In genomic region chr2L:8229134-8229533, dm6 we compare ENCODE assay signal across 2 fruit fly cellular contexts.
TF ChIP-seq lines count a peak whose summit lies in the region.

No protein-coding gene starts in this region.

TF ChIP-seq in whole organism, embryonic, 481 proteins besides CTCF, POLR2A, EP300 and RAD21 (continued from another document):
- 0 out of 2 replicates have a peak, but pooled peaks have one; percentile 23 for TF ChIP-seq Awh (GFP tag; IDR thresholded peaks at IDR 0.05; lab: Robert Waterston, UW)
- 0 out of 3 replicates have a peak, but pooled peaks have one; percentile 25 for TF ChIP-seq ci (GFP tag; IDR thresholded peaks at IDR 0.05; lab: Robert Waterston, UW)
- TF ChIP-seq MTF-1 (GFP tag; optimal IDR thresholded peaks at IDR 0.05; lab: Kevin White, UChicago; ENCODE audit: borderline replicate concordance) = no peak
- no peak for TF ChIP-seq CG10321 (GFP tag; IDR thresholded peaks at IDR 0.05; lab: Robert Waterston, UW)
- TF ChIP-seq zfh1 (GFP tag; IDR thresholded peaks at IDR 0.05; lab: Robert Waterston, UW) = peak; percentile 51; the same call in 2 of the 3 replicates
- TF ChIP-seq gsb (GFP tag; IDR thresholded peaks at IDR 0.05; lab: Robert Waterston, UW) = no peak
- TF ChIP-seq Med (GFP tag; lab: Kevin White, UChicago) = peak; percentile 69
- TF ChIP-seq CG4360 (GFP tag; IDR thresholded peaks at IDR 0.05; lab: Robert Waterston, UW) = no peak
- 0 out of 2 replicates have a peak, but pooled peaks have one; percentile 16 for TF ChIP-seq al (GFP tag; IDR thresholded peaks at IDR 0.05; lab: Robert Waterston, UW)
- TF ChIP-seq CG34422 (GFP tag; IDR thresholded peaks at IDR 0.05; lab: Robert Waterston, UW) = 0 out of 3 replicates have a peak, but pooled peaks have one; percentile 15
- no peak for TF ChIP-seq CG12942 (GFP tag; optimal IDR thresholded peaks at IDR 0.05; lab: Kevin White, UChicago)
- peak; percentile 46 for TF ChIP-seq slbo (GFP tag; IDR thresholded peaks at IDR 0.05; lab: Robert Waterston, UW)
- TF ChIP-seq bsh (GFP tag; optimal IDR thresholded peaks at IDR 0.05; lab: Kevin White, UChicago) = peak in 1 of 2 experiments; percentile 37
- TF ChIP-seq CG31388 (GFP tag; optimal IDR thresholded peaks at IDR 0.05; lab: Kevin White, UChicago) = no peak
- TF ChIP-seq CG17568 (GFP tag; optimal IDR thresholded peaks at IDR 0.05; lab: Kevin White, UChicago) = no peak
- TF ChIP-seq CG8388 (GFP tag; optimal IDR thresholded peaks at IDR 0.05; lab: Kevin White, UChicago) = no peak

TF ChIP-seq in whole organism, prepupa, 60 proteins besides CTCF, POLR2A, EP300 and RAD21 (continued from another document):
- no peak for TF ChIP-seq Sox102F (GFP tag; optimal IDR thresholded peaks at IDR 0.05; lab: Kevin White, UChicago)
- TF ChIP-seq CG9139 (GFP tag; optimal IDR thresholded peaks at IDR 0.05; lab: Kevin White, UChicago) = no peak
- TF ChIP-seq CG11902 (GFP tag; optimal IDR thresholded peaks at IDR 0.05; lab: Kevin White, UChicago) = no peak
- no peak for TF ChIP-seq svp (GFP tag; lab: Kevin White, UChicago)
- TF ChIP-seq dac (GFP tag; optimal IDR thresholded peaks at IDR 0.05; lab: Kevin White, UChicago) = peak; percentile 35
- TF ChIP-seq CG8319 (GFP tag; optimal IDR thresholded peaks at IDR 0.05; lab: Kevin White, UChicago) = no peak
- TF ChIP-seq CG3919 (GFP tag; optimal IDR thresholded peaks at IDR 0.05; lab: Kevin White, UChicago) = no peak
- TF ChIP-seq fd85E (GFP tag; optimal IDR thresholded peaks at IDR 0.05; lab: Kevin White, UChicago) = no peak
- peak in 1 of 2 experiments; percentile 2 for TF ChIP-seq salr (GFP tag; optimal IDR thresholded peaks at IDR 0.05; lab: Kevin White, UChicago)
- TF ChIP-seq vri (GFP tag; optimal IDR thresholded peaks at IDR 0.05; lab: Kevin White, UChicago) = no peak
- no peak for TF ChIP-seq Sox14 (GFP tag; optimal IDR thresholded peaks at IDR 0.05; lab: Kevin White, UChicago)
- no peak for TF ChIP-seq Sox15 (GFP tag; optimal IDR thresholded peaks at IDR 0.05; lab: Kevin White, UChicago)
- TF ChIP-seq CG6808 (GFP tag; optimal IDR thresholded peaks at IDR 0.05; lab: Kevin White, UChicago) = no peak
- no peak for TF ChIP-seq CG31627 (GFP tag; optimal IDR thresholded peaks at IDR 0.05; lab: Kevin White, UChicago)
- no peak for TF ChIP-seq CG11762 (GFP tag; optimal IDR thresholded peaks at IDR 0.05; lab: Kevin White, UChicago; ENCODE audit: insufficient read depth)
- TF ChIP-seq fkh (GFP tag; optimal IDR thresholded peaks at IDR 0.05; lab: Kevin White, UChicago) = peak; percentile 47
- TF ChIP-seq Ets21C (GFP tag; optimal IDR thresholded peaks at IDR 0.05; lab: Kevin White, UChicago) = no peak
- TF ChIP-seq Lpt (GFP tag; optimal IDR thresholded peaks at IDR 0.05; lab: Kevin White, UChicago) = no peak
- peak; percentile 63 for TF ChIP-seq CG11294 (GFP tag; IDR thresholded peaks at IDR 0.05; lab: Robert Waterston, UW)
- peak; percentile 78 for TF ChIP-seq eg (GFP tag; IDR thresholded peaks at IDR 0.05; lab: Robert Waterston, UW)
TF ChIP-seq in whole organism, prepupa: peak in this region for 14.
